Worm (Caenorhabditis elegans): ENCODE measurements around the gene gadr-2.

gadr-2 gene

DNA sequence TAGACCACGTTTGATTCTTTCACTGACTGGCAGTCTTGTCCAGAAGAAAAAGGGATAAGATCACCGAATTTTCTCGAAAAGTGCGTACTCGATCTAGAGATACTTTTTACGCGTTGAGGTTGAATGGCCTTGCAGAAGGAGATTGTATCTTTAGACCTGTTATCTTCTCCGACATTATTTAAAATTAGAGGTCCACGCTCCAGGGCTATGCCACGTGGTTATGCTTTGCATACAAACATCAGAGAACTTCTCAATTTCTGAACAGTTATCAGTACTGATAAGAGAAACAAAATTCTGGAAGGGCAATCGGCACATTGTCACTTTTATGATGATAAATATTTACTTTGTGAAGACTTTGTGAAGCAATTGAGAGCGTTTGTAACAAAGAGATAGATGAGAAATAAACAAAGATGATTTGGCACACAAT, 42.8 kb downstream of the gadr-2 start:
- TF ChIP-seq mcd-1 (GFP tag; IDR thresholded peaks at IDR 0.05) (0 out of 2 replicates have a peak, but pooled peaks have one; percentile 17), lin-54 (GFP tag; optimal IDR thresholded peaks at IDR 0.05) (peak; percentile 36), hsf-1 (GFP tag; IDR thresholded peaks at IDR 0.05) (peak; percentile 59; the same call in 1 of the 2 replicates), sptf-2 (GFP tag; optimal IDR thresholded peaks at IDR 0.05) (no peak), Y95B8A.8 (GFP tag; IDR thresholded peaks at IDR 0.05) (no peak), chd-7 (tag; optimal IDR thresholded peaks at IDR 0.05) (peak; percentile 46), repo-1 (tag; optimal IDR thresholded peaks at IDR 0.05) (peak; percentile 41), attf-5 (GFP tag; optimal IDR thresholded peaks at IDR 0.05) (peak; percentile 39), attf-3 (GFP tag; conservative IDR thresholded peaks at IDR 0.05) (no peak), dox-1 (GFP tag; IDR thresholded peaks at IDR 0.05) (peak; percentile 44; the same call in 1 of the 2 replicates), die-1 (tag; optimal IDR thresholded peaks at IDR 0.05) (peak; percentile 34), tlf-1 (GFP tag; optimal IDR thresholded peaks at IDR 0.05) (peak; percentile 53), snpc-1.3 (tag; optimal IDR thresholded peaks at IDR 0.05; ENCODE audit: insufficient read depth) (no peak), ztf-22 (GFP tag; optimal IDR thresholded peaks at IDR 0.05) (peak; percentile 47), C06A6.2 (GFP tag; conservative IDR thresholded peaks at IDR 0.05) (peak; percentile 38; the same call in 1 of the 2 replicates), nhr-179 (tag; optimal IDR thresholded peaks at IDR 0.05) (no peak), let-607 (tag; optimal IDR thresholded peaks at IDR 0.05) (peak; percentile 64 to 86), athp-1 (tag; optimal IDR thresholded peaks at IDR 0.05) (peak; percentile 30), lin-26 (GFP tag; IDR thresholded peaks at IDR 0.05) (0 out of 2 replicates have a peak, but pooled peaks have one; percentile 20), nhr-80 (tag; optimal IDR thresholded peaks at IDR 0.05) (peak; percentile 86), cebp-2 (GFP tag; IDR thresholded peaks at IDR 0.05) (0 out of 2 replicates have a peak, but pooled peaks have one; percentile 11), unc-62 (GFP tag; optimal IDR thresholded peaks at IDR 0.05) (peak; percentile 11), somi-1 (GFP tag; optimal IDR thresholded peaks at IDR 0.05) (peak; percentile 63), ceh-27 (GFP tag; optimal IDR thresholded peaks at IDR 0.05) (no peak), lin-40 (tag; optimal IDR thresholded peaks at IDR 0.05) (peak; percentile 72), ama-1 (optimal IDR thresholded peaks at IDR 0.05) (peak; percentile 6), ama-1 (GFP tag; optimal IDR thresholded peaks at IDR 0.05) (no peak), ztf-18 (tag; optimal IDR thresholded peaks at IDR 0.05) (no peak), pbrm-1 (GFP tag; IDR thresholded peaks at IDR 0.05) (no peak), cebp-1 (GFP tag; IDR thresholded peaks at IDR 0.05) (no peak), cebp-1 (tag; optimal IDR thresholded peaks at IDR 0.05) (peak; percentile 57), snpc-4 (GFP tag; optimal IDR thresholded peaks at IDR 0.05) (no peak), snpc-4 (tag; optimal IDR thresholded peaks at IDR 0.05) (peak; percentile 18 to 83 (median 55)), nfyb-1 (GFP tag; IDR thresholded peaks at IDR 0.05) (peak; percentile 61), F22D6.2 (tag; optimal IDR thresholded peaks at IDR 0.05) (peak; percentile 48), snpc-3.4 (tag; optimal IDR thresholded peaks at IDR 0.05) (peak; percentile 30), nhr-90 (tag; optimal IDR thresholded peaks at IDR 0.05) (peak; percentile 42), madf-3 (GFP tag; IDR thresholded peaks at IDR 0.05) (0 out of 2 replicates have a peak, but pooled peaks have one; percentile 21), ets-4 (GFP tag; optimal IDR thresholded peaks at IDR 0.05) (peak; percentile 36), ztf-26 (tag; optimal IDR thresholded peaks at IDR 0.05) (peak; percentile 81), ztf-28 (GFP tag; IDR thresholded peaks at IDR 0.05) (no peak), ZK185.1 (tag; optimal IDR thresholded peaks at IDR 0.05; ENCODE audit: poor library complexity, severe bottlenecking) (no peak), B0336.3 (GFP tag; IDR thresholded peaks at IDR 0.05) (peak; percentile 68), ceh-100 (GFP tag; IDR thresholded peaks at IDR 0.05) (no peak), madf-10 (tag; optimal IDR thresholded peaks at IDR 0.05) (peak; percentile 35), egl-44 (GFP tag; IDR thresholded peaks at IDR 0.05) (no peak), pha-4 (tag; optimal IDR thresholded peaks at IDR 0.05) (peak; percentile 84), tbp1 (GFP tag; optimal IDR thresholded peaks at IDR 0.05) (peak; percentile 49)

Measured in whole organism, young adult.